Fruit fly (Drosophila melanogaster) whole organism: ENCODE results near the gene AsnRS.
A peak's percentile ranks its signal among the peaks of the same experiment; 100 is the strongest.

Experiments
- CG8478 ChIP-seq: fragments of >200 bp; optimal IDR thresholded peaks from 2 replicates; lab custom pipeline; 2018; ENCODE audit warnings: inconsistent platforms
- Dll ChIP-seq: fragments of >200 bp; optimal IDR thresholded peaks from 2 replicates; lab custom pipeline; 2017
- EcR ChIP-seq, 2 experiments: fragments of >200 bp; optimal IDR thresholded peaks; 2 replicates each; lab custom pipeline; 2017; ENCODE audit warnings: missing biosample characterization in 2 of 2, missing genetic modification characterization in 2 of 2, missing genetic modification reagents in 2 of 2
- pan ChIP-seq: fragments of >200 bp; optimal IDR thresholded peaks from 2 replicates; lab custom pipeline; 2017
- psq ChIP-seq: fragments of >200 bp; optimal IDR thresholded peaks from 2 replicates; lab custom pipeline; 2017
- usp ChIP-seq: fragments of >200 bp; optimal IDR thresholded peaks from 2 replicates; lab custom pipeline; 2017; ENCODE audit warnings: missing biosample characterization, missing genetic modification characterization, mixed read lengths

AsnRS gene

DNA sequence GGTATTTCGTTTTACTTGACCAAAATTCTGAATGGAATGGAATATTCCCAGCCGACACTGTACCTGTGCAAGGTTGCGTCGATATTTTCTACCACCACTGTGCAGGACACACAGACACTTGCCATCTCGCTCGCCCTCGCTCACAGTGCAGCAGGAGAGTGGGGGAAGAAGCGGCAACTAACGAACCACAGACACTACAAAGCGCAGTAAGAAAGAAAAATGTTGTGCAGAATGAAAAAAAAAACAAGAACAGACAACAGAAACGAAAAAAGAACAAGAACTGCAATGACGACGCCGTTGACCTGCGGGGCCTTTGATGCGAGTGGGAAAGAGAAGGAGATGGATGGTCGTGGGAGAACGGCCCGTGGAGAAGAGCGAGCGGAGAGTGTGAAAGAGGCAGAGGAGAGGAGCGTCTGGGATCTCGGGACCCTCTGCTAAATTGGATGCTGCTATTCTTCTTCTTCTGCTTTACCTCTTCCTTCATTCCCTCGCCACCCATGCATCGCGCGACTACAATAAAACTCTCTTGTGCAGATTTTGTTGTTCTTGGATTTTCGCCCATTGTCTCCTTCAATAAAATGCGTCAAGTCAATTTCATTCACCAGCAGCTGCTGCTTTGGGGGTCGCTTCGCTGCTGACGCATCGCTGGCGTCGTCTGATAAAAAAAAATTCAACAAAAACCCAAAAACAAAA is 29.7 kb upstream of the AsnRS start:
- no peak for TF ChIP-seq pan (lab: Kevin White, UChicago)
- peak; percentile 82 for TF ChIP-seq Dll
- peak in 1 of 2 experiments; percentile 94 for TF ChIP-seq EcR (GFP tag; optimal IDR thresholded peaks at IDR 0.05; lab: Kevin White, UChicago)
- TF ChIP-seq psq (lab: Kevin White, UChicago): no peak
- no peak for TF ChIP-seq usp (GFP tag; lab: Kevin White, UChicago)
- TF ChIP-seq CG8478 (lab: Kevin White, UChicago): no peak

DNA sequence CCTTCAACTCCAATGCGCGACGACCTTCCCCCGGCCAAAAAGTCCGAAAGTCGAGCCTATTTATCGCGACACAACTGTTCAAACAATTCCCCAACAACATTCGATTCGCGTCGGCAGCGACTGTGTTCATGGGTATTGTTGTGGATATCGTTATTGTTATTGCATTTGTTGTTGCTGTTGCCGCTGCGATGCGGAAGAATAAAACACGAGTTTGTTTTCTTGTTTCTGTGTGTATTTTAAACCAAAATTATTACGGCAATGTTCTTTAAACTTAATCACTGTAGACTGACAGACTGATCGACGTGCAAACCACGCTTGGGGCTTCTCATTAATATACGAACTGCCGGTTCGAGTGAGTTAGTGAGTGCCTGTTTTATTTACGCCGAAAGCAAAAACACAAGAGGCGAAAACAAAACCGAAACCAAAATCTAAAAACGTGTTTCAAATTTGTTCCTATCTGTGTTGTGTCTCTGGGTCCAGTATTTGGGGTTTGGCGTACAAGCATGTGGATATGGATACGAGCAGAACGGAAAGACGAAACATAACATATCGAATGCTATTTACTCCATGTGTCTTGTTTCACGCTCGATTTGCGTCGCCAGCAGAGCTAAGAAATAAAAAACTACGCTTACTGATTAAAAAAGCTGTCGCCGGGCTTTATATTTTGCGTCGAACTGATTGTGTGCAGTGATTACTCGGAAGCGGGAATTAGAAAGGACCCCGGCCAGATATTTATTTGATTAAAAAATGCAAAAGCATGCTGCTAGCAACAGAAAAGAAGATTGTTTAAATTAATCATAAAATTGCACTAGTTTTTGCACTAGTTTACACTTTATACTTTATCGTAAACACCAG is 28.0 kb upstream of the AsnRS start:
- no peak for TF ChIP-seq EcR (GFP tag; optimal IDR thresholded peaks at IDR 0.05; lab: Kevin White, UChicago)
- no peak for TF ChIP-seq CG8478 (lab: Kevin White, UChicago)

- TF ChIP-seq CG8478 (lab: Kevin White, UChicago) (no peak), EcR (GFP tag; optimal IDR thresholded peaks at IDR 0.05; lab: Kevin White, UChicago) (peak; percentile 48 to 86)
These were observed 27.2 kb upstream of the AsnRS start for dm6 chr2L:19158679-19159551.

DNA sequence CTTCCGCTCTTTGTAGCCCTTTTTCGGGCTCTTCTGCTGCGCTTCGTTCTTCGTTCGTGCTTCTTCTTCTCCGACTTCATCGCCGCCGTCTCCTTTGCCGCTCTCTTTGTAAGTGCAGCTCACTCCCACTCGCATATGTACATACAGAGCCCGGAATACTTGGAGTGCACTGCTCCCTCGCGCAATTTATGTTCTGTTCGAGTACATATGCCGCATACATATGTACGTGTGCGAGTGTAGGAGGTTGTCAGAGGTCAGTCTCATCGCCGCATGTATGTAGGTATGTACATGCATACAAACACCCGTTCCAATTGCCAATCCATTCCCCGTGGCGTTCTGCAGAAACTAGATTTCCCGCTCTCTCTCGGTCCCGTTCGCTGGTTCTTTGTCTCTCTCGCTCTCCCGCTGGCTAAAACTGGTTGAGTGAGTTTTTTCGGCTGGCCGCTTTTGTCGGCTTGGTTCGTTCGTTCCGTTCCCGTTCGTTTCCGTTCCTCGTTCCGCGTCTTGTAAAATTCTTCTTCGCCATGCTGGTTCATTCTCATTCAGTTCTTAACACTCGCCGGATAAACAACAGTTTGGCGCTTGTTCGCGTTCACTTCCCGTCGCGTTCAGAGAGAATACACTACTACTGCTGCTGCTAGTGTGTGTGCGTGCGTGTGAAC is 26.4 kb upstream of the AsnRS start:
- TF ChIP-seq Dll: peak; percentile 82
- TF ChIP-seq EcR (GFP tag; optimal IDR thresholded peaks at IDR 0.05; lab: Kevin White, UChicago): peak; percentile 32 to 86
- no peak for TF ChIP-seq pan (lab: Kevin White, UChicago)

- peak in 1 of 2 experiments; percentile 81 for TF ChIP-seq EcR (GFP tag; optimal IDR thresholded peaks at IDR 0.05; lab: Kevin White, UChicago)
- no peak for TF ChIP-seq psq (lab: Kevin White, UChicago)
These were observed 25.1 kb upstream of the AsnRS start for dm6 chr2L:19156737-19157287.

- no peak for TF ChIP-seq psq (lab: Kevin White, UChicago)
- no peak for TF ChIP-seq usp (GFP tag; lab: Kevin White, UChicago)
- TF ChIP-seq EcR (GFP tag; optimal IDR thresholded peaks at IDR 0.05; lab: Kevin White, UChicago): peak in 1 of 2 experiments; percentile 67
These were observed 24.4 kb upstream of the AsnRS start for dm6 chr2L:19155937-19156736.

- TF ChIP-seq psq (lab: Kevin White, UChicago) (no peak), EcR (GFP tag; optimal IDR thresholded peaks at IDR 0.05; lab: Kevin White, UChicago) (peak in 1 of 2 experiments; percentile 52), Dll (no peak), CG8478 (lab: Kevin White, UChicago) (no peak), pan (lab: Kevin White, UChicago) (no peak)
These were observed 23.2 kb upstream of the AsnRS start for dm6 chr2L:19154893-19155389.

DNA sequence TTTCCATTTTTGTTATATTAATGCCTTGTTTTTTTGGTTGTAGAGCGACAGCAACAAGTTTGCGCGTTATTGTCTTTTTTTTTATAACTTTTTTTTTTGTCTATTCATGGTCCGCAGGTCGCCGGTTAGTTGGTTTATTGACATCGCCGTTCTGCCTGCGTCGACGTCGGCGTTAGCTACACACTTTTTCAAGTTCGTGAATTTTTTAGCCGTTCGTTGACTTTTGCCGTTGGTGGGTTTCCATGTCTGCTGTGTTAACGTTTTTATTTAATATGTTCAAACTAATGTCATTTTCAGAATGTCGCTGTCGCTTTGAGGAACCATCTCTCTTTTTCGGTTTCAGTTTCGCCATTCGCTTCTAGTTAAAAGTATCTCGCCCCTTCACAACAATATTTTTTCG is 14.9 kb upstream of the AsnRS start:
- TF ChIP-seq EcR (GFP tag; optimal IDR thresholded peaks at IDR 0.05; lab: Kevin White, UChicago): no peak
- no peak for TF ChIP-seq psq (lab: Kevin White, UChicago)
- TF ChIP-seq Dll: no peak
- TF ChIP-seq CG8478 (lab: Kevin White, UChicago): no peak
- no peak for TF ChIP-seq usp (GFP tag; lab: Kevin White, UChicago)
- no peak for TF ChIP-seq pan (lab: Kevin White, UChicago)

DNA sequence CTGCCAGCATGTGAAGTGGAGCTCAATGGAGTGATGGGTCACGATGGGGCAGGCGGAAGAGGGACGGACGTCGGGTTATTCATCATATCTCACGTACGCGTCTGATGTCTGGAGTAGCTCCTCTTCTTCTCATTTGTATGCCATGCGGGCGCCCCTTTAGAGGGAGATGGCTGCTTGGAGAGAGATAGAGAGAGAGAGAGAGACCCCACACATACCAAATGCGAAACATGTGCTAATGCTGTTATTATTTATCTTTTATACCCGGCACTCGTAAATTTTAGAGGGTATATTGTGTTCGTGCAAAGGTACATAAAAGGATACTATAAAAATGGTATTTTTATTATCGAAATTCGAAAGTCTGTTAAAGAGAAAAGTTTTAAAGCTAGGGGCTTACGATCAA is 14.3 kb upstream of the AsnRS start:
- TF ChIP-seq Dll (no peak), CG8478 (lab: Kevin White, UChicago) (no peak), EcR (GFP tag; optimal IDR thresholded peaks at IDR 0.05; lab: Kevin White, UChicago) (no peak), usp (GFP tag; lab: Kevin White, UChicago) (no peak), psq (lab: Kevin White, UChicago) (no peak)

DNA sequence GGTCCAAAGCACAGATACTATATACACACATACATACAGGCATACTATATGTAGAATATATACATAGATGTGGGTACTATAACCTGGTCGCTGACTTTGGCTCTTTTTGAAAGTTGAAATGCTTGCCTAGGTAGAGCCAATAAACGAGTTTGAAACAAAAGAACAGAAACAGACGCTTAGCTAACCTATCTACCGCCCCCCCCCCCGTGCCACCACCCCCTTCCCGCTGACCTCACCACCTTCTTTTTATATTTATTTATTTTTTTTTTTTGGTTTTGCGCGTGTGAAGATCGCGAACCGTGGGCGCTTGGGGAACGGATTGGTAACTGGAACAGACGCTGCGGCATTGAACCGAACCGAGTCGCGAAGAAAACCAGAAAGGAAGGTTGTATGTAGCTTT is 12.4 kb upstream of the AsnRS start:
- no peak for TF ChIP-seq pan (lab: Kevin White, UChicago)
- TF ChIP-seq psq (lab: Kevin White, UChicago): no peak
- TF ChIP-seq Dll: no peak
- TF ChIP-seq EcR (GFP tag; optimal IDR thresholded peaks at IDR 0.05; lab: Kevin White, UChicago): no peak
- no peak for TF ChIP-seq CG8478 (lab: Kevin White, UChicago)
- TF ChIP-seq usp (GFP tag; lab: Kevin White, UChicago): no peak
